Fruit fly (Drosophila melanogaster): Measurements from ENCODE around the gene SdhD.

SdhD gene

dm6 chr3R:23723381-23724034 is 36.9 kb downstream of the SdhD start (continued):
- TF ChIP-seq CG8290 (GFP tag; optimal IDR thresholded peaks at IDR 0.05): peak; percentile 37
- TF ChIP-seq CG8290 (tag; optimal IDR thresholded peaks at IDR 0.05): peak in 1 of 2 experiments; percentile 51
- TF ChIP-seq dati (GFP tag; IDR thresholded peaks at IDR 0.05): 0 out of 2 replicates have a peak, but pooled peaks have one; percentile 19
- peak; percentile 9 for TF ChIP-seq trem (tag; optimal IDR thresholded peaks at IDR 0.05)
- TF ChIP-seq Aef1 (GFP tag; IDR thresholded peaks at IDR 0.05): no peak
- peak; percentile 52 for TF ChIP-seq CG8281 (tag; optimal IDR thresholded peaks at IDR 0.05)
- TF ChIP-seq BEAF-32 (GFP tag; optimal IDR thresholded peaks at IDR 0.05): no peak
- no peak for TF ChIP-seq NK7.1 (GFP tag; optimal IDR thresholded peaks at IDR 0.05)
- no peak for TF ChIP-seq CG7786 (GFP tag; optimal IDR thresholded peaks at IDR 0.05)
- no peak for TF ChIP-seq D19B (GFP tag; optimal IDR thresholded peaks at IDR 0.05)
- TF ChIP-seq unpg (GFP tag; optimal IDR thresholded peaks at IDR 0.05): no peak
- peak; percentile 47 for TF ChIP-seq Mes4 (GFP tag; optimal IDR thresholded peaks at IDR 0.05)
- TF ChIP-seq Dip2 (GFP tag; IDR thresholded peaks at IDR 0.05): no peak
- TF ChIP-seq CG12299 (tag; optimal IDR thresholded peaks at IDR 0.05): peak; percentile 51
- peak; percentile 51 for TF ChIP-seq exex (tag; optimal IDR thresholded peaks at IDR 0.05)
- peak; percentile 10 for TF ChIP-seq Max (GFP tag; optimal IDR thresholded peaks at IDR 0.05)
- TF ChIP-seq Oli (tag; optimal IDR thresholded peaks at IDR 0.05): no peak
- no peak for TF ChIP-seq Doc2 (GFP tag; IDR thresholded peaks at IDR 0.05)
- TF ChIP-seq gfzf (GFP tag; optimal IDR thresholded peaks at IDR 0.05): no peak
- TF ChIP-seq slou (GFP tag; optimal IDR thresholded peaks at IDR 0.05): no peak
- TF ChIP-seq prd (optimal IDR thresholded peaks at IDR 0.05): no peak
- peak; percentile 41; the same call in 1 of the 3 replicates for TF ChIP-seq prd (GFP tag; IDR thresholded peaks at IDR 0.05)
- peak; percentile 82; the same call in 1 of the 2 replicates for TF ChIP-seq HLH3B (GFP tag; IDR thresholded peaks at IDR 0.05)
- TF ChIP-seq CkIIα-i1 (GFP tag; IDR thresholded peaks at IDR 0.05): no peak; the same call in 1 of the 2 replicates
- TF ChIP-seq CG11456 (GFP tag; IDR thresholded peaks at IDR 0.05): 0 out of 3 replicates have a peak, but pooled peaks have one; percentile 59
- no peak for TF ChIP-seq Ets65A (GFP tag)
- TF ChIP-seq CG10209 (GFP tag; optimal IDR thresholded peaks at IDR 0.05): peak; percentile 31
- peak; percentile 16; the same call in 1 of the 2 replicates for TF ChIP-seq CG10959 (GFP tag; IDR thresholded peaks at IDR 0.05)
- TF ChIP-seq nerfin-2 (GFP tag; IDR thresholded peaks at IDR 0.05; ENCODE audit: partially characterized antibody): no peak
- TF ChIP-seq Hey (tag; optimal IDR thresholded peaks at IDR 0.05): peak; percentile 47
- TF ChIP-seq tgo (GFP tag; IDR thresholded peaks at IDR 0.05): peak; percentile 50; the same call in 2 of the 3 replicates
- no peak for TF ChIP-seq CG1792 (GFP tag; optimal IDR thresholded peaks at IDR 0.05)
- peak; percentile 41 for TF ChIP-seq CG6854 (GFP tag; optimal IDR thresholded peaks at IDR 0.05)
- peak; percentile 17 for TF ChIP-seq sug (tag; optimal IDR thresholded peaks at IDR 0.05)
- peak; percentile 15; the same call in 1 of the 2 replicates for TF ChIP-seq Taf1 (GFP tag; IDR thresholded peaks at IDR 0.05)
- TF ChIP-seq Six4 (GFP tag; optimal IDR thresholded peaks at IDR 0.05): no peak
- TF ChIP-seq Bteb2 (GFP tag; optimal IDR thresholded peaks at IDR 0.05): no peak
- peak; percentile 6 for TF ChIP-seq CHES-1-like (GFP tag; optimal IDR thresholded peaks at IDR 0.05)
- TF ChIP-seq hth (optimal IDR thresholded peaks at IDR 0.05): no peak
- TF ChIP-seq CG11696 (GFP tag; IDR thresholded peaks at IDR 0.05): peak; percentile 56
- peak; percentile 27 for TF ChIP-seq her (GFP tag; optimal IDR thresholded peaks at IDR 0.05)
- TF ChIP-seq CG2875 (GFP tag; optimal IDR thresholded peaks at IDR 0.05): peak; percentile 68
- TF ChIP-seq CG7928 (GFP tag; optimal IDR thresholded peaks at IDR 0.05): no peak
- no peak for TF ChIP-seq CG15073 (GFP tag; optimal IDR thresholded peaks at IDR 0.05)
- TF ChIP-seq CG6689 (GFP tag; IDR thresholded peaks at IDR 0.05): no peak
- TF ChIP-seq CG9797 (GFP tag; optimal IDR thresholded peaks at IDR 0.05): peak; percentile 23
- TF ChIP-seq H2.0 (GFP tag; IDR thresholded peaks at IDR 0.05): no peak
- TF ChIP-seq shn (GFP tag; optimal IDR thresholded peaks at IDR 0.05): no peak
- peak; percentile 78 for TF ChIP-seq CG6813 (GFP tag; optimal IDR thresholded peaks at IDR 0.05)
- TF ChIP-seq Poxn (GFP tag; IDR thresholded peaks at IDR 0.05): no peak
- TF ChIP-seq lab (GFP tag; optimal IDR thresholded peaks at IDR 0.05): peak; percentile 56

All from whole organism, embryonic.